Fruit fly (Drosophila melanogaster) whole organism, prepupa: ENCODE data around the gene Sfp24C1.
A peak's percentile ranks its signal among the peaks of the same experiment; 100 is the strongest.

Experiments used
- CG10669 ChIP-seq: fragments of 200-800 bp; sonication (Bioruptor generic); optimal IDR thresholded peaks from 3 replicates; lab custom pipeline; 2018; ENCODE audit warnings: missing biosample characterization, mild to moderate bottlenecking, missing genetic modification characterization, moderate library complexity
- CG1621 ChIP-seq: fragments of 200-800 bp; sonication (Bioruptor generic); optimal IDR thresholded peaks from 3 replicates; lab custom pipeline; 2018; ENCODE audit warnings: missing biosample characterization, mild to moderate bottlenecking, missing genetic modification characterization
- CG3032 ChIP-seq: fragments of 200-800 bp; optimal IDR thresholded peaks from 2 replicates; lab custom pipeline; 2019; ENCODE audit warnings: missing biosample characterization, mild to moderate bottlenecking, missing genetic modification characterization, moderate library complexity
- CG34406 ChIP-seq: fragments of 200-800 bp; sonication (Bioruptor generic); optimal IDR thresholded peaks from 3 replicates; lab custom pipeline; 2016; ENCODE audit warnings: missing biosample characterization, missing genetic modification characterization
- CG3919 ChIP-seq: fragments of 200-800 bp; sonication (Bioruptor generic); optimal IDR thresholded peaks from 3 replicates; lab custom pipeline; 2016; ENCODE audit warnings: missing biosample characterization, missing genetic modification characterization
- CG4318 ChIP-seq: fragments of 200-800 bp; sonication (Bioruptor generic); optimal IDR thresholded peaks from 3 replicates; lab custom pipeline; 2017; ENCODE audit warnings: missing biosample characterization, mild to moderate bottlenecking, missing genetic modification characterization
- CG6163 ChIP-seq: fragments of 200-800 bp; sonication (Bioruptor generic); IDR thresholded peaks from 3 replicates; pipeline ENCODE4 v1.3.6; 2022; ENCODE audit warnings: missing biosample characterization, missing genetic modification characterization
- CG6808 ChIP-seq: fragments of 200-800 bp; sonication (Bioruptor generic); optimal IDR thresholded peaks from 3 replicates; lab custom pipeline; 2017; ENCODE audit warnings: missing biosample characterization, missing genetic modification characterization, mild to moderate bottlenecking, moderate library complexity, missing genetic modification reagents
- CG8119 ChIP-seq: fragments of 200-800 bp; sonication (Bioruptor generic); IDR thresholded peaks from 3 replicates; pipeline ENCODE4 v1.3.6; 2022; ENCODE audit warnings: missing biosample characterization, missing genetic modification characterization
- CG9139 ChIP-seq: fragments of 200-800 bp; sonication (Bioruptor generic); optimal IDR thresholded peaks from 3 replicates; lab custom pipeline; 2017; ENCODE audit warnings: missing biosample characterization, mild to moderate bottlenecking, missing genetic modification characterization
- Eip78C ChIP-seq: fragments of 200-800 bp; sonication (Bioruptor generic); peaks from one replicate; lab custom pipeline; 2016; ENCODE audit warnings: missing biosample characterization, missing genetic modification characterization
- Eip93F ChIP-seq: fragments of 200-800 bp; sonication (Bioruptor generic); optimal IDR thresholded peaks from 2 replicates; lab custom pipeline; 2016; ENCODE audit warnings: missing biosample characterization, mild to moderate bottlenecking, missing genetic modification characterization
- Ets21C ChIP-seq: fragments of 200-800 bp; sonication (Bioruptor generic); optimal IDR thresholded peaks from 3 replicates; lab custom pipeline; 2016; ENCODE audit warnings: missing biosample characterization, missing genetic modification characterization
- Ets96B ChIP-seq: fragments of 200-800 bp; optimal IDR thresholded peaks from 2 replicates; lab custom pipeline; 2019; ENCODE audit warnings: missing biosample characterization, mild to moderate bottlenecking, missing genetic modification characterization, moderate library complexity
- Gug ChIP-seq: fragments of 200-800 bp; sonication (Bioruptor generic); IDR thresholded peaks from 2 replicates; pipeline ENCODE4 v1.3.6; 2022; ENCODE audit warnings: missing biosample characterization, missing genetic modification characterization
- Hr38 ChIP-seq: sonication (Bioruptor generic); optimal IDR thresholded peaks from 2 replicates; lab custom pipeline; 2016; ENCODE audit warnings: missing biosample characterization, missing genetic modification characterization
- Hr39 ChIP-seq: fragments of 200-800 bp; sonication (Bioruptor generic); optimal IDR thresholded peaks from 2 replicates; lab custom pipeline; 2016; ENCODE audit warnings: missing biosample characterization, missing genetic modification characterization
- Hr4 ChIP-seq: fragments of 200-800 bp; sonication (Bioruptor generic); optimal IDR thresholded peaks from 3 replicates; lab custom pipeline; 2016; ENCODE audit warnings: missing biosample characterization, missing genetic modification characterization
- OdsH ChIP-seq: fragments of 200-800 bp; sonication (Bioruptor generic); optimal IDR thresholded peaks from 3 replicates; lab custom pipeline; 2016; ENCODE audit warnings: missing biosample characterization, missing genetic modification characterization
- Smox ChIP-seq: fragments of 200-800 bp; sonication (Bioruptor generic); optimal IDR thresholded peaks from 3 replicates; lab custom pipeline; 2016; ENCODE audit warnings: missing biosample characterization, missing genetic modification characterization
- Sox102F ChIP-seq: fragments of 200-800 bp; sonication (Bioruptor generic); optimal IDR thresholded peaks from 2 replicates; lab custom pipeline; 2016; ENCODE audit warnings: missing biosample characterization, mild to moderate bottlenecking, missing genetic modification characterization
- Sox15 ChIP-seq: fragments of 200-800 bp; sonication (Bioruptor generic); optimal IDR thresholded peaks from 3 replicates; lab custom pipeline; 2016; ENCODE audit warnings: missing biosample characterization, missing genetic modification characterization
- acj6 ChIP-seq: fragments of 200-800 bp; sonication (Bioruptor generic); optimal IDR thresholded peaks from 3 replicates; lab custom pipeline; 2016; ENCODE audit warnings: missing biosample characterization, missing genetic modification characterization
- cyc ChIP-seq: fragments of 200-800 bp; sonication (Bioruptor generic); optimal IDR thresholded peaks from 3 replicates; lab custom pipeline; 2016; ENCODE audit warnings: missing biosample characterization, missing genetic modification characterization
- fd59A ChIP-seq: fragments of 200-800 bp; sonication (Bioruptor generic); optimal IDR thresholded peaks from 2 replicates; lab custom pipeline; 2017; ENCODE audit warnings: missing biosample characterization, mild to moderate bottlenecking, missing genetic modification characterization, missing genetic modification reagents
- fd85E ChIP-seq: fragments of 200-800 bp; sonication (Bioruptor generic); optimal IDR thresholded peaks from 3 replicates; lab custom pipeline; 2016; ENCODE audit warnings: missing biosample characterization, missing genetic modification characterization
- fkh ChIP-seq: fragments of 200-800 bp; sonication (Bioruptor generic); optimal IDR thresholded peaks from 3 replicates; lab custom pipeline; 2017; ENCODE audit warnings: missing biosample characterization, mild to moderate bottlenecking, missing genetic modification characterization, moderate library complexity
- ss ChIP-seq, 2 experiments: fragments of 200-800 bp; sonication (Bioruptor generic); optimal IDR thresholded peaks; 2 replicates in 1 of 2; 3 replicates in 1 of 2; lab custom pipeline; 2017 to 2018; ENCODE audit warnings: mild to moderate bottlenecking in 2 of 2, missing biosample characterization in 2 of 2, missing genetic modification characterization in 2 of 2, moderate library complexity in 1 of 2
- svp ChIP-seq: fragments of 200-800 bp; sonication (Bioruptor generic); peaks from one replicate; lab custom pipeline; 2016; ENCODE audit warnings: missing biosample characterization, missing genetic modification characterization
- topi ChIP-seq: fragments of 200-800 bp; sonication (Bioruptor generic); optimal IDR thresholded peaks from 3 replicates; lab custom pipeline; 2016; ENCODE audit warnings: missing biosample characterization, missing genetic modification characterization
- vri ChIP-seq: fragments of 200-800 bp; sonication (Bioruptor generic); optimal IDR thresholded peaks from 3 replicates; lab custom pipeline; 2016; ENCODE audit warnings: missing biosample characterization, mild to moderate bottlenecking, missing genetic modification characterization

Sfp24C1 gene

DNA sequence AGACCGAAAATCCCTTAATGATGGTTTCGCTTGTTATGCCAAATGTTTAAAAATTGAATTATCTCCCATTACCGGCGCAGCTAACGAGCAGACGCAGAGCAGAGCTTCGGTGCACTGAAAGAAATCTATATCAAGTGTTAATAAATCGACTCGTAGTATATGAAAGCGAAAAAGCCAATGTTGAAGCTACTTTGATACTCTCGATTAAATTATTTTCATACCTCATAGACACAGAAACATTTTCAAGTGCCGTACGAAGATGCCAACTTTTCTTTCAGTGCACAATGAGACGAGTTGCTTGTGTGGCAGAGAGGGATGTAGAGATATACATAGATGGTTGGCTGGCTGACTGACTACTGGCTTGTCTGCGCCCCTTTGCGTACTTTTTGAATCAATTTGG is 24.7 kb upstream of the Sfp24C1 start:
- TF ChIP-seq ss (GFP tag; optimal IDR thresholded peaks at IDR 0.05; lab: Kevin White, UChicago) = no peak
- TF ChIP-seq svp = peak; percentile 29
- TF ChIP-seq, all 60 proteins: peak for 1

DNA sequence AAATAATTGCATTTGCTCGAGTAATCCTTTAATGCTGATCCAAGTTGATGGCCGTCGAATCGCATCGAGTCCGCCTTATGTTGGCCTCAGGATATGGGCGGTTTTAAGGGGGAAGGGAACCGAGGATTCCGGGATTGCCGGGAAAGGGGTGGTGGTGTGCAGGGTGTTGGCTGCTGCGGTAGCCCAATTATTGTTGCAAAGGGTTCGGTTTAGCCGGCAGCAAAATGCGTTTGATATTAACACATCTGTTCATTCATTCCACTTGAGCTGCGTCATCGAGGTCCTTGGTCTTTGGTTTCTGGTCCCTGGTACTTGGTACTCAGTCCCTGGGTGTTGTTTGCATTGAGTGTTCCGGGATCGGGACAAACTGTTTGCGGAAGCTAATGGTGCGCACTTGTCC is 19.1 kb upstream of the Sfp24C1 start:
- TF ChIP-seq topi (GFP tag; lab: Kevin White, UChicago) = no peak
- TF ChIP-seq svp = no peak
- no peak for TF ChIP-seq fd59A
- TF ChIP-seq Sox15 (GFP tag; lab: Kevin White, UChicago) = no peak
- TF ChIP-seq CG9139 (GFP tag; lab: Kevin White, UChicago) = no peak
- no peak for TF ChIP-seq Ets21C (GFP tag; lab: Kevin White, UChicago)
- no peak for TF ChIP-seq fd85E (GFP tag; lab: Kevin White, UChicago)
- TF ChIP-seq fkh = no peak
- TF ChIP-seq Sox102F (GFP tag; lab: Kevin White, UChicago) = no peak
- TF ChIP-seq, all 60 proteins: peak for 0

DNA sequence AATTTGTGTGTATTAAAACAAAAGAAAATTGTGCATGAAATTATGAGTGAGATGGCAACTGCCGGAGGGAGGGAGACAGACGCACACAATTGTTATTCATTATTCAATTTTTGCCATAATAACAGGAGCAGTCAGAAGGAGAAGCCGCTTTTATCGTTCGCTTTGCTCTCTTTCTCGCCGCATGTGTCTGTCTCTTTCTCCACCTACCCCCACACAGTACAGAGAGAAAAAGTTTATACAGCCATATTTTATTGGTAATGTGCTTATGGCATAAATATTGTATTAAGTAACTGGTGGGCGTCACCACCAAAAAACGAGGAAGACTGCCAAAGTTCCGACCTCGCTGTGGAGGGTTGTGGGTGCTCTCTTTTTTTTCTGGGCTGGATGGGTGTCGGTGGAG is 18.0 kb upstream of the Sfp24C1 start:
- TF ChIP-seq CG6163 (GFP tag; lab: Robert Waterston, UW) (no peak), OdsH (no peak)

DNA sequence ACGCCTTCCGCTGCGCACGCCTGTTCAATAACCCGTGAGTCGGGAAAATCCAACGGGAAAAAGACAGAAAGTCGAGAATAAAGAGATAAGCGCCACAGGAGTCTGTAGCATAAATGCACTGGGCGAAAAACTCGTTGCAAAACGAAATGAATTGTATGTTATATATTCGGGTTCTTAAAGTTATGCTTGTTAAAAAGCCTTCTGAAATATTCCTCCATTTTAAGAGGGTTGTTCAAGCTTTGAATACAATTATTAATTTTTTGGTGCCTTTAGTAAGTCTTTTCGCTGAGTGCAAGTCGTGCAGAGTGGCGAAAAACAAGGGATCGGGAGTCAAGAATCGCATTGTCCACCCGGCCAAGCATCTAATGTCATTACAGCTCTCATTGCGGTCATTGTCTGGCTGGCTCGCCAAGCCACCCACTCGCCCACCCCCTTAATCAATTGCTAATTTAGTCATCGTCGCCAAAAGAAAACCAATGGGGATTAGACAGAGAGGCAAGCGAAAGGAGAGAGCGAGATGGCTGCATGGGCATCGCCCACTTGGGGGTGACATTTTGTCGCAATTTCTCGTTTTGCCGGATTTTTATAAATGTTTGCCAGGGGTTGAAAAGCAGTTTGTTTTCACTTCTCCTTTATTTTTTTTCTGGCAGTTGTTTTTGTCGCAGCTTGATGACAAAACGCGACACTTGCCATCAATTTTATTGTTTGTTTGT is 15.2 kb upstream of the Sfp24C1 start:
- no peak for TF ChIP-seq acj6 (GFP tag; lab: Kevin White, UChicago)
- no peak for TF ChIP-seq Hr39 (GFP tag; lab: Kevin White, UChicago)
- TF ChIP-seq svp = peak; percentile 34
- no peak for TF ChIP-seq Ets96B

DNA sequence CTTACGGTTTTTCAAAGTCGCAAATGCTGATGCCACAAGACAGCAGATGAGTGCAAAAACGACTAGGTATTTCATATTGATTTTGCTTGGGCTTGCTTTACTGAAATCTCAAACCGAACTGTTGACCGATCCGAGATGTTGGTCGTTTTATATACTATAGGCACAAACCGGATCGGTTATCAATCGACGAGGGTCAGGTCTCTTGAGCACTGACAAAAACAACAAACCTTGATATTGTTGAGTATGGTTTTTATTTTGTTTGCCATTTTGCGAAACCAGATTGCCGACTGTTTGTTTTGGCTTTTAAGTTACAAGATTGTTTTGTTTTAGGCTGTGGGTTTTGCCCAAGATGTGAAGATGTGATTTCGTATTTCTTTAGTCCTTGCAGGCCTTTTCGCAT is 8.0 kb upstream of the Sfp24C1 start, which contains the start of gene CG16704:
Gene CG16704, minus strand, starts transcription at position 122 of the 400 bp plus-strand sequence.
- TF ChIP-seq ss (GFP tag; optimal IDR thresholded peaks at IDR 0.05; lab: Kevin White, UChicago) (peak in 1 of 2 experiments; percentile 2), CG1621 (tag; lab: Kevin White, UChicago) (peak; percentile 2), CG34406 (GFP tag; lab: Kevin White, UChicago) (no peak), Eip93F (no peak), svp (peak; percentile 96), CG3919 (GFP tag; lab: Kevin White, UChicago) (no peak), CG8119 (GFP tag; lab: Robert Waterston, UW) (no peak), Hr4 (GFP tag; lab: Kevin White, UChicago) (no peak), Ets96B (no peak)

DNA sequence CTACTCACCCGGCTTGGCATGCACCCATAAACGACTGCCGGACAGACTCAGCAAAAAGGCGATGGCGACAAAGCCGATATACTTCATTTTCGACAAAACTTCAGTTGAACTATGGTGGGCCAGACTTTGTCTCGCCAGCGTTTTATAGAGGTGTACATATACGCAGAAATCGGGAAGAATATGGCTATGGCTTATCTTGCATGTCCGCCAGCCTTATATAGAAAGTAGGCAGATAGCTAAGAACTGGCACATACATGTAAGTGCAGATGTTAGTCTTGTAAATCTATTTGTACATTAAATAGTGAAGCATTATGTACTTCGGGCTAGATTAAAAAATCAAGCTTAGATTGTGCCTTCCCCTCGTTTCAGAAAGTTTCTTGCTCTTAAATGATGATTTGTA is 7.4 kb upstream of the Sfp24C1 start, which contains the start of gene CG3513:
Gene CG3513, minus strand, starts transcription at position 101 of the 400 bp plus-strand sequence.
- no peak for TF ChIP-seq CG4318 (GFP tag; lab: Kevin White, UChicago)
- no peak for TF ChIP-seq Sox15 (GFP tag; lab: Kevin White, UChicago)
- TF ChIP-seq cyc = no peak
- no peak for TF ChIP-seq CG6808 (GFP tag; lab: Kevin White, UChicago)
- no peak for TF ChIP-seq Hr38 (GFP tag; lab: Kevin White, UChicago)
- no peak for TF ChIP-seq CG34406 (GFP tag; lab: Kevin White, UChicago)
- TF ChIP-seq Ets96B = no peak
- no peak for TF ChIP-seq Eip93F
- TF ChIP-seq CG10669 = no peak
- no peak for TF ChIP-seq Eip78C (GFP tag; lab: Kevin White, UChicago)
- no peak for TF ChIP-seq CG3032 (tag; lab: Kevin White, UChicago)
- TF ChIP-seq CG1621 (tag; lab: Kevin White, UChicago) = no peak
- TF ChIP-seq fd85E (GFP tag; lab: Kevin White, UChicago) = no peak
- TF ChIP-seq vri (GFP tag; lab: Kevin White, UChicago) = no peak
- TF ChIP-seq Gug (GFP tag; lab: Robert Waterston, UW) = no peak
- no peak for TF ChIP-seq Smox (GFP tag; lab: Kevin White, UChicago)
- TF ChIP-seq, all 60 proteins: peak for 0
